Worm (Caenorhabditis elegans) whole organism, L4 larva: ENCODE data around the gene zipt-2.1.

Experiments
- F26F4.8 ChIP-seq: fragments of 200-800 bp; sonication (Bioruptor generic); conservative IDR thresholded peaks from 2 replicates; pipeline ENCODE4 v1.3.6; 2022; ENCODE audit warnings: missing genetic modification characterization, missing compliant biosample characterization
- T26A8.4 ChIP-seq: fragments of 200-800 bp; sonication (Bioruptor generic); IDR thresholded peaks from 2 replicates; pipeline ENCODE4 v1.3.6; 2022; ENCODE audit warnings: missing genetic modification characterization, missing compliant biosample characterization
- Y48G9A.11 ChIP-seq: fragments of 200-800 bp; sonication (Bioruptor generic); IDR thresholded peaks from 2 replicates; pipeline ENCODE4 v1.3.6; 2022; ENCODE audit warnings: missing genetic modification reagents, missing genetic modification characterization, missing compliant biosample characterization
- Y75B8A.6 ChIP-seq: fragments of 200-800 bp; sonication (Bioruptor generic); IDR thresholded peaks from 2 replicates; pipeline ENCODE4 v1.3.6; 2022; ENCODE audit warnings: missing genetic modification reagents, missing genetic modification characterization, missing compliant biosample characterization
- aha-1 ChIP-seq: fragments of 150-350 bp; peaks from one replicate; lab custom pipeline; 2014; ENCODE audit warnings: missing biosample characterization, missing genetic modification characterization
- aly-2 ChIP-seq: sonication (generic microtip); optimal IDR thresholded peaks from 2 replicates; lab custom pipeline; 2018; ENCODE audit warnings: missing biosample characterization, missing genetic modification characterization
- ama-1 ChIP-seq: fragments of 150-350 bp; optimal IDR thresholded peaks from 2 replicates; lab custom pipeline; 2014; ENCODE audit warnings: inconsistent platforms, mixed read lengths
- arid-1 ChIP-seq: fragments of 200-800 bp; sonication (Bioruptor generic); conservative IDR thresholded peaks from 2 replicates; pipeline ENCODE4 v1.3.6; 2022; ENCODE audit warnings: missing genetic modification reagents, missing genetic modification characterization, missing compliant biosample characterization
- ceh-44 ChIP-seq: fragments of 200-800 bp; sonication (Bioruptor generic); IDR thresholded peaks from 2 replicates; pipeline ENCODE4 v1.3.6; 2022; ENCODE audit warnings: missing genetic modification reagents, missing genetic modification characterization, missing compliant biosample characterization
- ceh-82 ChIP-seq: sonication (generic microtip); optimal IDR thresholded peaks from 2 replicates; lab custom pipeline; 2017; ENCODE audit warnings: missing biosample characterization, missing genetic modification characterization
- daf-12 ChIP-seq: fragments of 150-350 bp; optimal IDR thresholded peaks from 2 replicates; lab custom pipeline; 2014; ENCODE audit warnings: missing biosample characterization, missing genetic modification reagents, missing genetic modification characterization
- daf-16 ChIP-seq, 3 experiments: sonication (generic microtip); optimal IDR thresholded peaks; 2 replicates each; lab custom pipeline; 2016 to 2017; ENCODE audit warnings: missing genetic modification characterization in 3 of 3, missing genetic modification reagents in 3 of 3, mild to moderate bottlenecking in 2 of 3, missing compliant biosample characterization in 2 of 3, missing biosample characterization in 1 of 3, moderate library complexity in 1 of 3
- daf-19 ChIP-seq: fragments of 200-800 bp; sonication (Bioruptor generic); conservative IDR thresholded peaks from 2 replicates; pipeline ENCODE4 v1.3.6; 2022; ENCODE audit warnings: missing genetic modification characterization, missing compliant biosample characterization
- daf-8 ChIP-seq: fragments of 200-800 bp; sonication (Bioruptor generic); IDR thresholded peaks from 2 replicates; pipeline ENCODE4 v1.3.6; 2022; ENCODE audit warnings: missing genetic modification characterization, missing compliant biosample characterization
- dmd-6 ChIP-seq: fragments of 200-800 bp; sonication (Bioruptor generic); IDR thresholded peaks from 2 replicates; pipeline ENCODE4 v1.3.6; 2022; ENCODE audit warnings: missing genetic modification reagents, missing genetic modification characterization, missing compliant biosample characterization
- dpl-1 ChIP-seq: fragments of 150-350 bp; optimal IDR thresholded peaks from 2 replicates; lab custom pipeline; 2014; ENCODE audit warnings: missing biosample characterization, missing genetic modification reagents, missing genetic modification characterization
- duxl-1 ChIP-seq: sonication (generic microtip); optimal IDR thresholded peaks from 2 replicates; lab custom pipeline; 2016; ENCODE audit warnings: mild to moderate bottlenecking, missing genetic modification characterization, moderate library complexity, missing compliant biosample characterization; ENCODE audit not compliant: poor library complexity
- dve-1 ChIP-seq: sonication (generic microtip); optimal IDR thresholded peaks from 2 replicates; lab custom pipeline; 2017; ENCODE audit warnings: antibody characterized with exemption, mild to moderate bottlenecking, missing genetic modification characterization, missing compliant biosample characterization; ENCODE audit not compliant: insufficient read depth
- egl-27 ChIP-seq: sonication (generic microtip); optimal IDR thresholded peaks from 3 replicates; lab custom pipeline; 2017; ENCODE audit warnings: missing biosample characterization, missing genetic modification reagents, missing genetic modification characterization
- hlh-11 ChIP-seq: fragments of 200-800 bp; sonication (Bioruptor generic); optimal IDR thresholded peaks from 2 replicates; lab custom pipeline; 2018; ENCODE audit warnings: mild to moderate bottlenecking, missing genetic modification characterization, missing compliant biosample characterization
- hlh-30 ChIP-seq: sonication (generic microtip); optimal IDR thresholded peaks from 2 replicates; lab custom pipeline; 2017; ENCODE audit warnings: antibody characterized with exemption, mild to moderate bottlenecking, missing genetic modification characterization, missing compliant biosample characterization; ENCODE audit not compliant: insufficient read depth
- jun-1 ChIP-seq: fragments of 150-350 bp; optimal IDR thresholded peaks from 2 replicates; lab custom pipeline; 2014; ENCODE audit warnings: missing biosample characterization, missing genetic modification reagents, missing genetic modification characterization
- lim-7 ChIP-seq: fragments of 200-800 bp; sonication (Bioruptor generic); IDR thresholded peaks from 2 replicates; pipeline ENCODE4 v1.3.6; 2022; ENCODE audit warnings: missing genetic modification characterization, missing compliant biosample characterization
- lin-38 ChIP-seq: fragments of 200-800 bp; sonication (Bioruptor generic); IDR thresholded peaks from 2 replicates; pipeline ENCODE4 v1.3.6; 2022; ENCODE audit warnings: missing genetic modification reagents, missing genetic modification characterization, missing compliant biosample characterization
- lsy-2 ChIP-seq, 2 experiments: fragments of 150-350 bp in 1 of 2; sonication (generic microtip) in 1 of 2; optimal IDR thresholded peaks; 2 replicates each; lab custom pipeline; 2014 to 2017; ENCODE audit warnings: missing biosample characterization in 2 of 2, missing genetic modification characterization in 2 of 2
- mdl-1 ChIP-seq, 2 experiments: fragments of 150-350 bp in 1 of 2; sonication (generic microtip) in 1 of 2; optimal IDR thresholded peaks; 2 replicates each; lab custom pipeline; 2014 to 2017; ENCODE audit warnings: missing biosample characterization in 2 of 2, missing genetic modification characterization in 2 of 2
- mep-1 ChIP-seq: fragments of 150-350 bp; sonication (generic microtip); optimal IDR thresholded peaks from 3 replicates; lab custom pipeline; 2014; ENCODE audit warnings: missing biosample characterization, missing genetic modification characterization
- mes-2 ChIP-seq: sonication (generic microtip); optimal IDR thresholded peaks from 2 replicates; lab custom pipeline; 2016; ENCODE audit warnings: missing genotype, mild to moderate bottlenecking, missing genetic modification characterization, missing compliant biosample characterization; ENCODE audit not compliant: poor library complexity, severe bottlenecking
- mxl-3 ChIP-seq: fragments of 200-800 bp; sonication (Bioruptor generic); optimal IDR thresholded peaks from 2 replicates; lab custom pipeline; 2018; ENCODE audit warnings: mild to moderate bottlenecking, missing genetic modification characterization, missing compliant biosample characterization
- nhr-10 ChIP-seq: fragments of 150-350 bp; optimal IDR thresholded peaks from 2 replicates; lab custom pipeline; 2014; ENCODE audit warnings: missing biosample characterization, missing genetic modification characterization
- nhr-11 ChIP-seq: fragments of 150-350 bp; optimal IDR thresholded peaks from 2 replicates; lab custom pipeline; 2014; ENCODE audit warnings: missing biosample characterization, missing genetic modification characterization
- nhr-25 ChIP-seq: sonication (generic microtip); optimal IDR thresholded peaks from 2 replicates; lab custom pipeline; 2017; ENCODE audit warnings: missing genetic modification characterization, mild to moderate bottlenecking, missing compliant biosample characterization, antibody characterized with exemption, moderate library complexity, borderline replicate concordance; ENCODE audit not compliant: insufficient read depth
- nhr-28 ChIP-seq: fragments of 150-350 bp; optimal IDR thresholded peaks from 2 replicates; lab custom pipeline; 2014; ENCODE audit warnings: missing biosample characterization, missing genetic modification characterization
- snpc-1.2 ChIP-seq: fragments of 200-800 bp; sonication (Bioruptor generic); IDR thresholded peaks from 2 replicates; pipeline ENCODE4 v1.3.6; 2022; ENCODE audit warnings: missing genetic modification reagents, missing genetic modification characterization, missing compliant biosample characterization
- spr-3 ChIP-seq: fragments of 200-800 bp; sonication (Bioruptor generic); optimal IDR thresholded peaks from 2 replicates; lab custom pipeline; 2018; ENCODE audit warnings: mild to moderate bottlenecking, missing genetic modification characterization, missing compliant biosample characterization
- unc-62 ChIP-seq, 3 experiments: fragments of 150-350 bp in 1 of 3; sonication (generic microtip); optimal IDR thresholded peaks in 2 of 3; peaks in 1 of 3; 1 replicate in 1 of 3; 2 replicates in 2 of 3; lab custom pipeline; 2014 to 2017; ENCODE audit warnings: missing biosample characterization in 3 of 3, missing genetic modification characterization in 3 of 3, missing genetic modification reagents in 3 of 3, missing genotype in 1 of 3
- zag-1 ChIP-seq: fragments of 150-350 bp; optimal IDR thresholded peaks from 2 replicates; lab custom pipeline; 2014; ENCODE audit warnings: missing biosample characterization, missing genetic modification characterization
- zfp-3 ChIP-seq: fragments of 200-800 bp; sonication (Bioruptor generic); conservative IDR thresholded peaks from 2 replicates; pipeline ENCODE4 v1.3.6; 2022; ENCODE audit warnings: missing genetic modification reagents, missing genetic modification characterization, missing compliant biosample characterization
- zip-11 ChIP-seq: fragments of 200-800 bp; sonication (Bioruptor generic); IDR thresholded peaks from 2 replicates; pipeline ENCODE4 v1.3.6; 2022; ENCODE audit warnings: missing genetic modification characterization, missing compliant biosample characterization
- ztf-7 ChIP-seq: fragments of 150-350 bp; optimal IDR thresholded peaks from 2 replicates; lab custom pipeline; 2014; ENCODE audit warnings: missing biosample characterization, missing genetic modification characterization

Gene zipt-2.1

ce11 chrIV:10826029-10826428 is 26.6 kb downstream of the zipt-2.1 start:
- TF ChIP-seq dmd-6 (GFP tag; lab: Robert Waterston, UW) (peak; percentile 7; the same call in 1 of the 2 replicates), ztf-7 (tag; lab: Kevin White, UChicago) (no peak), nhr-11 (tag; lab: Kevin White, UChicago) (no peak), zag-1 (no peak), daf-12 (no peak), T26A8.4 (peak; percentile 41; the same call in 1 of the 2 replicates), Y48G9A.11 (GFP tag; lab: Robert Waterston, UW) (no peak), ceh-82 (tag; lab: Kevin White, UChicago) (no peak)

- TF ChIP-seq nhr-28 (tag; lab: Kevin White, UChicago) (no peak), zip-11 (GFP tag; lab: Robert Waterston, UW) (no peak)
These were observed 28.6 kb downstream of the zipt-2.1 start, which contains the start of gene npax-3 for ce11 chrIV:10828049-10828448. TSS of gene npax-3 (minus strand) at chrIV:10828149.

- TF ChIP-seq arid-1 (GFP tag; lab: Robert Waterston, UW) (no peak), ztf-7 (tag; lab: Kevin White, UChicago) (no peak), zip-11 (GFP tag; lab: Robert Waterston, UW) (no peak)
These were observed 32.7 kb downstream of the zipt-2.1 start, which contains the start of gene best-15 for ce11 chrIV:10832148-10832547. TSS of gene best-15 (minus strand) at chrIV:10832248.

ce11 chrIV:10842232-10842631 is 42.8 kb downstream of the zipt-2.1 start:
- TF ChIP-seq Y48G9A.11 (GFP tag; lab: Robert Waterston, UW) (peak; percentile 29; the same call in 1 of the 2 replicates), daf-19 (GFP tag; lab: Robert Waterston, UW) (no peak), jun-1 (no peak), dmd-6 (GFP tag; lab: Robert Waterston, UW) (no peak), lin-38 (GFP tag; lab: Robert Waterston, UW) (0 out of 2 replicates have a peak, but pooled peaks have one; percentile 22), Y75B8A.6 (GFP tag; lab: Robert Waterston, UW) (0 out of 2 replicates have a peak, but pooled peaks have one; percentile 26), snpc-1.2 (GFP tag; lab: Robert Waterston, UW) (0 out of 2 replicates have a peak, but pooled peaks have one; percentile 38), lsy-2 (tag; optimal IDR thresholded peaks at IDR 0.05; lab: Kevin White, UChicago) (peak in 1 of 2 experiments; percentile 23), lim-7 (0 out of 2 replicates have a peak, but pooled peaks have one; percentile 42), arid-1 (GFP tag; lab: Robert Waterston, UW) (0 out of 2 replicates have a peak, but pooled peaks have one; percentile 33), nhr-25 (tag; lab: Kevin White, UChicago) (no peak), nhr-10 (tag; lab: Kevin White, UChicago) (no peak), duxl-1 (no peak), spr-3 (GFP tag; lab: Kevin White, UChicago) (no peak), F26F4.8 (GFP tag; lab: Robert Waterston, UW) (no peak), unc-62 (GFP tag; optimal IDR thresholded peaks at IDR 0.05 in 1 of 2; lab: Kevin White, UChicago) (peak in 1 of 2 experiments; percentile 3), unc-62 (tag; optimal IDR thresholded peaks at IDR 0.05; lab: Kevin White, UChicago) (no peak), egl-27 (tag; lab: Kevin White, UChicago) (no peak)

- TF ChIP-seq mep-1 (tag; lab: Kevin White, UChicago), result peak; percentile 35
- TF ChIP-seq daf-16 (GFP tag; optimal IDR thresholded peaks at IDR 0.05; lab: Kevin White, UChicago), result no peak
- peak; percentile 7 for TF ChIP-seq daf-16 (tag; optimal IDR thresholded peaks at IDR 0.05; lab: Kevin White, UChicago)
- TF ChIP-seq dmd-6 (GFP tag; lab: Robert Waterston, UW), result peak; percentile 25; the same call in 1 of the 2 replicates
- TF ChIP-seq ceh-44, result no peak
- TF ChIP-seq dpl-1 (GFP tag; lab: Kevin White, UChicago), result peak; percentile 36
- TF ChIP-seq mes-2 (tag; lab: Kevin White, UChicago), result peak; percentile 58
- TF ChIP-seq zfp-3 (GFP tag; lab: Robert Waterston, UW), result no peak
- TF ChIP-seq dve-1 (tag; lab: Kevin White, UChicago), result peak; percentile 26
- peak; percentile 25; the same call in 1 of the 2 replicates for TF ChIP-seq lin-38 (GFP tag; lab: Robert Waterston, UW)
- TF ChIP-seq mdl-1 (tag; optimal IDR thresholded peaks at IDR 0.05; lab: Kevin White, UChicago), result peak; percentile 24 to 35
- TF ChIP-seq hlh-11 (tag; lab: Kevin White, UChicago), result peak; percentile 14
- peak; percentile 12 for TF ChIP-seq ama-1 (lab: Kevin White, UChicago)
- TF ChIP-seq aly-2, result no peak
- TF ChIP-seq mxl-3 (GFP tag; lab: Kevin White, UChicago), result peak; percentile 60
- TF ChIP-seq aha-1 (tag; lab: Kevin White, UChicago), result peak; percentile 89
- no peak for TF ChIP-seq daf-8
- TF ChIP-seq hlh-30 (tag; lab: Kevin White, UChicago), result peak; percentile 89
- peak in 1 of 2 experiments; percentile 95 for TF ChIP-seq lsy-2 (tag; optimal IDR thresholded peaks at IDR 0.05; lab: Kevin White, UChicago)
These were observed 43.4 kb downstream of the zipt-2.1 start, which contains the start of gene T11G6.5 for ce11 chrIV:10842705-10843364. TSS of gene T11G6.5 (minus strand) at chrIV:10842755.
